Fruit fly (Drosophila melanogaster): ENCODE results near the gene eRF1.

eRF1 gene

DNA sequence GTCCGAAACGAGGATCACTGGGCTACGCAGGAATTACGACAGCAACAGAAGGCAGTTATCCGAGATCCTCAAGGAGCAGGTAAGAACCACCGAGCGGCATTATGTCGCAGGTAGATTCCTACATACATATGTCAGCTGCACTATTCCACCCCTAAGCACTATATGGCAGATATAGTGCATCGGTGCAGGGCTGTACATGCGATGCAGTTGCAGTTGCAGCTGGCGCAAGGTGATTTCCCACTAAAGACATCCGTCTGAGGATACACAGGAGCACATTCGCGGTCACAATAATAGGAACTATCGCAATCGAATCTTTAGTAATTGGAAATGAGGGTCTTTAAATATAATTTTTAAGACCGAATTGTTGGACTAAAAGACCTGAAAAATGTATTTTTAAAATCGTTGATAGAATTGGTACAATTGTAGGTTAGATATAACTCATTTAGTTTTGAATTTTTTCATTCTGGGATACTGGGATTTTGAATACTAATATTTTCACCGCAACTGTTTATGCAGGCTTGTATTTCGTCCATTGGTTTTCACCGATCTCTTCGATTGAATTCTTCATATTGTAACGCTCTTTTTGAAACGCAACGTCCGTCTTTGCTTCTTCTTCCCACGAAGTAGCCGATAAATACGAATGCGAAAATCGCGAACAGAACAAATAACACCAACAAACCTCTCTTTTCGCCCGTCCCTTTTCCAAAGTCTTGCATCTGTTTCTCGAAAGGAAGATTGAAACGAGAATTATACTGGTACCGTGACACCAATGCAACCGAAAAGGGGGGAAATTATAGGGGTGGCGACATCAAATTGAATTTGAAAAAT is 54.7 kb downstream of the eRF1 start (continued):
- peak; percentile 95 for TF ChIP-seq CG15696 (tag; optimal IDR thresholded peaks at IDR 0.05)
- no peak for TF ChIP-seq seq (GFP tag; IDR thresholded peaks at IDR 0.05)
- TF ChIP-seq ken (GFP tag; IDR thresholded peaks at IDR 0.05): 0 out of 3 replicates have a peak, but pooled peaks have one; percentile 13
- peak in 1 of 2 experiments; percentile 5 for TF ChIP-seq dpn (GFP tag; optimal IDR thresholded peaks at IDR 0.05)
- TF ChIP-seq D19A (tag; optimal IDR thresholded peaks at IDR 0.05): peak; percentile 9
- TF ChIP-seq ATbp (GFP tag; optimal IDR thresholded peaks at IDR 0.05): no peak
- TF ChIP-seq Nf-YC (tag; optimal IDR thresholded peaks at IDR 0.05): no peak
- peak; percentile 45 for TF ChIP-seq CG13775 (GFP tag; optimal IDR thresholded peaks at IDR 0.05)
- TF ChIP-seq CG1603 (tag; optimal IDR thresholded peaks at IDR 0.05): peak; percentile 26
- TF ChIP-seq CG8944 (GFP tag; optimal IDR thresholded peaks at IDR 0.05): no peak
- no peak for TF ChIP-seq wor (GFP tag; IDR thresholded peaks at IDR 0.05)
- peak; percentile 91 for TF ChIP-seq pros (GFP tag; optimal IDR thresholded peaks at IDR 0.05)
- peak; percentile 64 for TF ChIP-seq cad (GFP tag; optimal IDR thresholded peaks at IDR 0.05)
- no peak for TF ChIP-seq onecut (GFP tag; IDR thresholded peaks at IDR 0.05)
- TF ChIP-seq CG34224 (GFP tag; IDR thresholded peaks at IDR 0.05; ENCODE audit: partially characterized antibody): no peak
- TF ChIP-seq CG12236 (GFP tag; optimal IDR thresholded peaks at IDR 0.05): peak; percentile 6
- TF ChIP-seq CG10209 (GFP tag; optimal IDR thresholded peaks at IDR 0.05): peak; percentile 40
- TF ChIP-seq gt (GFP tag; IDR thresholded peaks at IDR 0.05): no peak
- TF ChIP-seq CG10267 (tag; optimal IDR thresholded peaks at IDR 0.05): peak; percentile 72
- peak; percentile 39 for TF ChIP-seq Ssrp (tag; optimal IDR thresholded peaks at IDR 0.05)
- no peak for TF ChIP-seq eyg (GFP tag; optimal IDR thresholded peaks at IDR 0.05)
- TF ChIP-seq nmo (GFP tag; optimal IDR thresholded peaks at IDR 0.05): peak; percentile 44
- TF ChIP-seq Neu2 (GFP tag; optimal IDR thresholded peaks at IDR 0.05; ENCODE audit: borderline replicate concordance): peak; percentile 76
- no peak for TF ChIP-seq toy (GFP tag; IDR thresholded peaks at IDR 0.05)
- TF ChIP-seq CG33557 (GFP tag; optimal IDR thresholded peaks at IDR 0.05): peak; percentile 43
- no peak for TF ChIP-seq CG2120 (GFP tag; optimal IDR thresholded peaks at IDR 0.05)
- 0 out of 3 replicates have a peak, but pooled peaks have one; percentile 27 for TF ChIP-seq CG11695 (GFP tag; IDR thresholded peaks at IDR 0.05)
- TF ChIP-seq sqz (GFP tag; optimal IDR thresholded peaks at IDR 0.05): no peak
- no peak for TF ChIP-seq gce (GFP tag; IDR thresholded peaks at IDR 0.05)
- TF ChIP-seq odd (GFP tag; optimal IDR thresholded peaks at IDR 0.05): no peak
- peak; percentile 15 for TF ChIP-seq CG6813 (GFP tag; optimal IDR thresholded peaks at IDR 0.05)
- TF ChIP-seq chinmo (GFP tag; IDR thresholded peaks at IDR 0.05; ENCODE audit: partially characterized antibody): no peak
- TF ChIP-seq pfk (GFP tag; optimal IDR thresholded peaks at IDR 0.05): no peak
- TF ChIP-seq MBD-R2 (GFP tag; IDR thresholded peaks at IDR 0.05): no peak
- TF ChIP-seq disco-r (GFP tag; optimal IDR thresholded peaks at IDR 0.05): no peak
- TF ChIP-seq CHES-1-like (GFP tag; optimal IDR thresholded peaks at IDR 0.05): peak; percentile 12
- TF ChIP-seq CG7987 (GFP tag; optimal IDR thresholded peaks at IDR 0.05): no peak
- peak; percentile 49; the same call in 1 of the 2 replicates for TF ChIP-seq CG17328 (GFP tag; IDR thresholded peaks at IDR 0.05)
- TF ChIP-seq Xrp1 (GFP tag; IDR thresholded peaks at IDR 0.05): peak; percentile 76
- no peak for TF ChIP-seq ftz-f1 (GFP tag; optimal IDR thresholded peaks at IDR 0.05)
- peak; percentile 30 for TF ChIP-seq CoRest (tag; optimal IDR thresholded peaks at IDR 0.05)
- peak in 1 of 2 experiments; percentile 60 for TF ChIP-seq eve (GFP tag; optimal IDR thresholded peaks at IDR 0.05)
- TF ChIP-seq Gsc (GFP tag; IDR thresholded peaks at IDR 0.05): no peak
- TF ChIP-seq Dp (GFP tag; optimal IDR thresholded peaks at IDR 0.05): no peak
- peak; percentile 47 for TF ChIP-seq gsb-n (tag; optimal IDR thresholded peaks at IDR 0.05)
- TF ChIP-seq Deaf1 (tag; optimal IDR thresholded peaks at IDR 0.05): no peak
- TF ChIP-seq CG12942 (GFP tag; optimal IDR thresholded peaks at IDR 0.05): no peak
- TF ChIP-seq CG1602 (GFP tag; optimal IDR thresholded peaks at IDR 0.05): no peak
- no peak for TF ChIP-seq CG16813 (GFP tag; IDR thresholded peaks at IDR 0.05; ENCODE audit: partially characterized antibody)

All from whole organism, embryonic.